Fruit fly (Drosophila melanogaster) whole organism, prepupa: ENCODE data around the gene CG13043.

Source experiments
- CG10631 ChIP-seq: fragments of 200-800 bp; sonication (Bioruptor generic); optimal IDR thresholded peaks from 2 replicates; lab custom pipeline; 2016; ENCODE audit warnings: missing biosample characterization, missing genetic modification characterization
- CG10669 ChIP-seq: fragments of 200-800 bp; sonication (Bioruptor generic); optimal IDR thresholded peaks from 3 replicates; lab custom pipeline; 2018; ENCODE audit warnings: missing biosample characterization, mild to moderate bottlenecking, missing genetic modification characterization, moderate library complexity
- CG3919 ChIP-seq: fragments of 200-800 bp; sonication (Bioruptor generic); optimal IDR thresholded peaks from 3 replicates; lab custom pipeline; 2016; ENCODE audit warnings: missing biosample characterization, missing genetic modification characterization
- CG6276 ChIP-seq: fragments of 200-800 bp; sonication (Bioruptor generic); optimal IDR thresholded peaks from 2 replicates; lab custom pipeline; 2017; ENCODE audit warnings: missing biosample characterization, mild to moderate bottlenecking, missing genetic modification characterization
- Ets96B ChIP-seq: fragments of 200-800 bp; optimal IDR thresholded peaks from 2 replicates; lab custom pipeline; 2019; ENCODE audit warnings: missing biosample characterization, mild to moderate bottlenecking, missing genetic modification characterization, moderate library complexity
- Gug ChIP-seq: fragments of 200-800 bp; sonication (Bioruptor generic); IDR thresholded peaks from 2 replicates; pipeline ENCODE4 v1.3.6; 2022; ENCODE audit warnings: missing biosample characterization, missing genetic modification characterization
- Hr39 ChIP-seq: fragments of 200-800 bp; sonication (Bioruptor generic); optimal IDR thresholded peaks from 2 replicates; lab custom pipeline; 2016; ENCODE audit warnings: missing biosample characterization, missing genetic modification characterization
- Sox102F ChIP-seq: fragments of 200-800 bp; sonication (Bioruptor generic); optimal IDR thresholded peaks from 2 replicates; lab custom pipeline; 2016; ENCODE audit warnings: missing biosample characterization, mild to moderate bottlenecking, missing genetic modification characterization
- esn ChIP-seq: fragments of 200-800 bp; sonication (Bioruptor generic); optimal IDR thresholded peaks from 2 replicates; lab custom pipeline; 2016; ENCODE audit warnings: missing biosample characterization, mild to moderate bottlenecking, missing genetic modification characterization, moderate library complexity
- fd85E ChIP-seq: fragments of 200-800 bp; sonication (Bioruptor generic); optimal IDR thresholded peaks from 3 replicates; lab custom pipeline; 2016; ENCODE audit warnings: missing biosample characterization, missing genetic modification characterization
- lz ChIP-seq: fragments of 200-800 bp; sonication (Bioruptor generic); optimal IDR thresholded peaks from 3 replicates; lab custom pipeline; 2016; ENCODE audit warnings: missing biosample characterization, missing genetic modification characterization
- topi ChIP-seq: fragments of 200-800 bp; sonication (Bioruptor generic); optimal IDR thresholded peaks from 3 replicates; lab custom pipeline; 2016; ENCODE audit warnings: missing biosample characterization, missing genetic modification characterization

dm6 chr3L:16337739-16338138 lies 32.1 kb upstream of the CG13043 start:
- TF ChIP-seq lz (GFP tag; lab: Kevin White, UChicago) (no peak), Sox102F (GFP tag; lab: Kevin White, UChicago) (no peak), CG10669 (GFP tag; lab: Kevin White, UChicago) (no peak), esn (no peak), Hr39 (GFP tag; lab: Kevin White, UChicago) (no peak), fd85E (GFP tag; lab: Kevin White, UChicago) (no peak), CG6276 (GFP tag; lab: Kevin White, UChicago) (no peak), Gug (GFP tag; lab: Robert Waterston, UW) (no peak), CG3919 (GFP tag; lab: Kevin White, UChicago) (no peak), CG10631 (no peak), Ets96B (tag; lab: Kevin White, UChicago) (no peak), topi (GFP tag; lab: Kevin White, UChicago) (no peak)
